Worm (Caenorhabditis elegans) whole organism, L1 larva: Measurements from ENCODE around the gene hrg-9.

Experiments used
- aha-1 ChIP-seq: fragments of 150-350 bp; optimal IDR thresholded peaks from 2 replicates; lab custom pipeline; 2014; ENCODE audit warnings: missing biosample characterization, missing genetic modification characterization
- blmp-1 ChIP-seq: fragments of 150-350 bp; optimal IDR thresholded peaks from 2 replicates; lab custom pipeline; 2014; ENCODE audit warnings: missing biosample characterization, missing genetic modification characterization
- ceh-88 ChIP-seq: fragments of 200-800 bp; sonication (Bioruptor generic); IDR thresholded peaks from 2 replicates; pipeline ENCODE4 v1.3.6; 2022; ENCODE audit warnings: missing genetic modification characterization, missing compliant biosample characterization
- lir-3 ChIP-seq: sonication (generic microtip); optimal IDR thresholded peaks from 2 replicates; lab custom pipeline; 2016; ENCODE audit warnings: mild to moderate bottlenecking, missing genetic modification characterization, moderate library complexity, missing compliant biosample characterization; ENCODE audit not compliant: poor library complexity
- lsy-2 ChIP-seq, 2 experiments: fragments of 150-350 bp; optimal IDR thresholded peaks; 2 replicates each; lab custom pipeline; 2014; ENCODE audit warnings: missing biosample characterization in 2 of 2, missing genetic modification characterization in 2 of 2
- pqm-1 ChIP-seq: sonication (generic microtip); optimal IDR thresholded peaks from 3 replicates; lab custom pipeline; 2017; ENCODE audit warnings: missing biosample characterization, missing genetic modification characterization

ce11 chrV:12963192-12963591 lies at the start of gene hrg-9:
- TF ChIP-seq lsy-2 (tag; optimal IDR thresholded peaks at IDR 0.05; lab: Kevin White, UChicago) (no peak), aha-1 (tag; lab: Kevin White, UChicago) (no peak), blmp-1 (tag; lab: Kevin White, UChicago) (peak; percentile 9), lir-3 (tag; lab: Kevin White, UChicago) (no peak), pqm-1 (tag; lab: Kevin White, UChicago) (no peak), ceh-88 (GFP tag; lab: Robert Waterston, UW) (no peak)
